Worm (Caenorhabditis elegans) whole organism, L2 larva: ENCODE results near the gene F26C11.3.

Experiments used
- lin-39 ChIP-seq: fragments of 150-350 bp; optimal IDR thresholded peaks from 2 replicates; lab custom pipeline; 2014; ENCODE audit warnings: missing biosample characterization, missing genetic modification reagents, missing genetic modification characterization
- snpc-4 ChIP-seq: fragments of 150-350 bp; optimal IDR thresholded peaks from 2 replicates; lab custom pipeline; 2014; ENCODE audit warnings: missing biosample characterization, missing genetic modification characterization

- no peak for TF ChIP-seq lin-39 (tag; lab: Kevin White, UChicago)
- no peak for TF ChIP-seq snpc-4 (tag; lab: Kevin White, UChicago)
These were observed 53.5 kb downstream of the F26C11.3 start, which contains the start of gene chil-3 for ce11 chrII:9861394-9861793.
